In the genomic region with DNA sequence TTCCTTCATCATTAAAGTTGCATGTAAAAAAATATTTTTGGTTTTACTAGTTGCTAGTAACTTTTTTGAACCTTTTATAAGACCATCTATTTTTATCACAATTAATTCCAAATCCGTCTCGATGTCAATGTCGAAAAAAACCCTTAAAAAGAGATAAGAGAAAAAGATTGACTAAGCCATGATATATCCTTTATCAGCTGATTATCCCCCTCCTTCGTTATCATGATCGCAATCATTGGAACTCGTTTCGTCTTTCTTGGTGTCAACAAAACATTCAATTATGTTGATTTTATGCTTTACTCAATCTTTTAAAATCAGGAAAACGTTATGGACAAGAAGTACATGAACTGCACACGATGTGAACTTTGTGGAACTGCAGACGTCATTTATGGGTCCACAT, we compare ENCODE assay signal across 1 worm cellular context.
A peak's percentile ranks its signal among the peaks of the same experiment; 100 is the strongest.
TF ChIP-seq lines count a peak whose summit lies in the region.

A gene (plus strand): TSS at position 318 of the 400 bp plus-strand sequence.

TF ChIP-seq in whole organism, L1 larva, 84 proteins besides CTCF, POLR2A, EP300 and RAD21 (continued from another document):
- TF ChIP-seq nhr-85 (tag; lab: Kevin White, UChicago) (peak; percentile 42), lin-14 (GFP tag; optimal IDR thresholded peaks at IDR 0.05; lab: Kevin White, UChicago) (peak; percentile 13), mab-9 (GFP tag; IDR thresholded peaks at IDR 0.05; lab: Robert Waterston, UW) (no peak), unc-130 (tag; optimal IDR thresholded peaks at IDR 0.05; lab: Kevin White, UChicago) (no peak), C34B4.2 (tag; optimal IDR thresholded peaks at IDR 0.05; lab: Kevin White, UChicago) (no peak), blmp-1 (tag; optimal IDR thresholded peaks at IDR 0.05; lab: Kevin White, UChicago) (peak; percentile 50), hlh-4 (tag; optimal IDR thresholded peaks at IDR 0.05; lab: Kevin White, UChicago) (no peak), efl-1 (optimal IDR thresholded peaks at IDR 0.05; lab: Kevin White, UChicago) (no peak), efl-1 (GFP tag; optimal IDR thresholded peaks at IDR 0.05 in 1 of 2; lab: Kevin White, UChicago) (no peak), nhr-12 (tag; optimal IDR thresholded peaks at IDR 0.05; lab: Kevin White, UChicago) (no peak), unc-30 (tag; optimal IDR thresholded peaks at IDR 0.05; lab: Kevin White, UChicago) (no peak), ets-5 (GFP tag; IDR thresholded peaks at IDR 0.05; lab: Robert Waterston, UW) (no peak), nhr-71 (tag; optimal IDR thresholded peaks at IDR 0.05; lab: Kevin White, UChicago) (no peak), nhr-90 (tag; optimal IDR thresholded peaks at IDR 0.05; lab: Kevin White, UChicago; ENCODE audit: poor library complexity) (no peak), xbp-1 (tag; optimal IDR thresholded peaks at IDR 0.05; lab: Kevin White, UChicago) (no peak)
